Fruit fly (Drosophila melanogaster) whole organism, adult: Measurements from ENCODE around the gene Pfas.
A peak's percentile ranks its signal among the peaks of the same experiment; 100 is the strongest.

Experiments used
- CG33017 ChIP-seq: fragments of 200-800 bp; sonication (Bioruptor generic); optimal IDR thresholded peaks from 2 replicates; lab custom pipeline; 2018; ENCODE audit warnings: missing biosample characterization, mild to moderate bottlenecking, missing genetic modification characterization, moderate library complexity
- CG5204 ChIP-seq: fragments of 200-800 bp; sonication (Bioruptor generic); optimal IDR thresholded peaks from 2 replicates; lab custom pipeline; 2016; ENCODE audit warnings: missing biosample characterization, missing genetic modification characterization
- CG7045 ChIP-seq: fragments of 200-800 bp; sonication (Bioruptor generic); optimal IDR thresholded peaks from 2 replicates; lab custom pipeline; 2017; ENCODE audit warnings: missing biosample characterization, mild to moderate bottlenecking, missing genetic modification characterization
- Crg-1 ChIP-seq: fragments of 200-800 bp; sonication (Bioruptor generic); optimal IDR thresholded peaks from 2 replicates; lab custom pipeline; 2016; ENCODE audit warnings: missing biosample characterization, missing genetic modification characterization
- Mnt ChIP-seq: fragments of 200-800 bp; sonication (Bioruptor generic); optimal IDR thresholded peaks from 2 replicates; lab custom pipeline; 2016; ENCODE audit warnings: missing biosample characterization, mild to moderate bottlenecking, missing genetic modification characterization
- cic ChIP-seq: fragments of 200-800 bp; sonication (Bioruptor generic); optimal IDR thresholded peaks from 2 replicates; lab custom pipeline; 2017; ENCODE audit warnings: missing biosample characterization, mild to moderate bottlenecking, missing genetic modification characterization, moderate library complexity
- cnc ChIP-seq, 2 experiments: fragments of >200 bp; optimal IDR thresholded peaks; 2 replicates each; lab custom pipeline; 2017
- kay ChIP-seq: fragments of 200-800 bp; sonication (Bioruptor generic); peaks from one replicate; lab custom pipeline; 2016; ENCODE audit warnings: missing biosample characterization, missing genetic modification characterization, borderline replicate concordance
- pad ChIP-seq: fragments of 200-800 bp; sonication (Bioruptor generic); optimal IDR thresholded peaks from 3 replicates; lab custom pipeline; 2017; ENCODE audit warnings: missing biosample characterization, missing genetic modification characterization, mild to moderate bottlenecking, moderate library complexity, missing genetic modification reagents
- toe ChIP-seq: fragments of 200-800 bp; sonication (Bioruptor generic); optimal IDR thresholded peaks from 2 replicates; lab custom pipeline; 2016; ENCODE audit warnings: missing biosample characterization, missing genetic modification characterization

- TF ChIP-seq kay (GFP tag; lab: Kevin White, UChicago) (peak; percentile 99), Mnt (GFP tag; lab: Kevin White, UChicago) (peak; percentile 99), CG5204 (no peak), pad (GFP tag; lab: Kevin White, UChicago) (peak; percentile 86), Crg-1 (peak; percentile 81), CG7045 (peak; percentile 13), cnc (optimal IDR thresholded peaks at IDR 0.05; lab: Kevin White, UChicago) (peak in 1 of 2 experiments; percentile 90), toe (GFP tag; lab: Kevin White, UChicago) (peak; percentile 68), cic (GFP tag; lab: Kevin White, UChicago) (peak; percentile 100), CG33017 (tag; lab: Kevin White, UChicago) (peak; percentile 55)
Measured at dm6 chr2L:6078757-6079351, 33.0 kb upstream of the Pfas start.
